Worm (Caenorhabditis elegans): ENCODE results near the gene egl-8.

egl-8 gene

ce11 chrV:45010-45409, 24.4 kb downstream of the egl-8 start, which contains the start of gene B0348.2:
Gene B0348.2, plus strand, starts transcription at chrV:45310.
- TF ChIP-seq nhr-19 (GFP tag; conservative IDR thresholded peaks at IDR 0.05), result no peak
- TF ChIP-seq efl-1 (optimal IDR thresholded peaks at IDR 0.05), result no peak
- TF ChIP-seq efl-1 (GFP tag; optimal IDR thresholded peaks at IDR 0.05 in 1 of 2), result peak in 1 of 2 experiments; percentile 31

ce11 chrV:47799-48198, 27.2 kb downstream of the egl-8 start:
- TF ChIP-seq lin-35 (GFP tag; optimal IDR thresholded peaks at IDR 0.05) (no peak), jun-1 (tag; optimal IDR thresholded peaks at IDR 0.05) (peak; percentile 62), tlp-1 (tag; optimal IDR thresholded peaks at IDR 0.05) (no peak), lsy-2 (tag; optimal IDR thresholded peaks at IDR 0.05) (peak in 1 of 2 experiments; percentile 9), lin-13 (GFP tag; optimal IDR thresholded peaks at IDR 0.05) (no peak), rnt-1 (tag; optimal IDR thresholded peaks at IDR 0.05) (no peak), elt-2 (tag; optimal IDR thresholded peaks at IDR 0.05) (peak; percentile 83), fkh-10 (GFP tag; optimal IDR thresholded peaks at IDR 0.05) (no peak), mdl-1 (tag; optimal IDR thresholded peaks at IDR 0.05) (no peak)

ce11 chrV:48622-49021, 28.0 kb downstream of the egl-8 start, which contains the start of gene B0348.1:
Gene B0348.1, plus strand, starts transcription at chrV:48922.
- TF ChIP-seq unc-30 (tag; optimal IDR thresholded peaks at IDR 0.05), result no peak
- no peak for TF ChIP-seq unc-130 (tag; optimal IDR thresholded peaks at IDR 0.05)
- TF ChIP-seq nhr-11 (tag; optimal IDR thresholded peaks at IDR 0.05), result no peak
- no peak for TF ChIP-seq ces-1 (GFP tag; optimal IDR thresholded peaks at IDR 0.05)
- TF ChIP-seq nhr-19 (GFP tag; conservative IDR thresholded peaks at IDR 0.05), result no peak
- no peak for TF ChIP-seq ama-1 (optimal IDR thresholded peaks at IDR 0.05)
- no peak for TF ChIP-seq egl-13 (tag; optimal IDR thresholded peaks at IDR 0.05)
- no peak for TF ChIP-seq rnt-1 (tag; optimal IDR thresholded peaks at IDR 0.05)
- TF ChIP-seq fkh-4 (tag; optimal IDR thresholded peaks at IDR 0.05; ENCODE audit: borderline replicate concordance), result no peak
- TF ChIP-seq xbp-1 (tag; optimal IDR thresholded peaks at IDR 0.05), result no peak
- TF ChIP-seq ceh-88 (GFP tag; IDR thresholded peaks at IDR 0.05), result no peak
- TF ChIP-seq grh-1 (GFP tag; IDR thresholded peaks at IDR 0.05), result no peak
- TF ChIP-seq vab-15 (tag; optimal IDR thresholded peaks at IDR 0.05), result no peak
- no peak for TF ChIP-seq ceh-90 (tag; optimal IDR thresholded peaks at IDR 0.05)
- no peak for TF ChIP-seq sup-37 (GFP tag; optimal IDR thresholded peaks at IDR 0.05)
- TF ChIP-seq fkh-8 (tag; optimal IDR thresholded peaks at IDR 0.05), result no peak

ce11 chrV:53286-53685, 32.7 kb downstream of the egl-8 start:
- TF ChIP-seq lin-13 (GFP tag; optimal IDR thresholded peaks at IDR 0.05) (no peak), sptf-1 (tag; optimal IDR thresholded peaks at IDR 0.05) (no peak), ceh-82 (tag; optimal IDR thresholded peaks at IDR 0.05) (peak in 1 of 3 experiments; percentile 7), unc-62 (GFP tag; optimal IDR thresholded peaks at IDR 0.05) (no peak), lsy-2 (tag; optimal IDR thresholded peaks at IDR 0.05) (peak; percentile 21 to 39), dpl-1 (GFP tag; optimal IDR thresholded peaks at IDR 0.05) (peak in 2 of 3 experiments; percentile 14 to 44), nhr-90 (tag; optimal IDR thresholded peaks at IDR 0.05; ENCODE audit: poor library complexity) (peak; percentile 60), C34B4.2 (tag; optimal IDR thresholded peaks at IDR 0.05) (no peak), pag-3 (tag; optimal IDR thresholded peaks at IDR 0.05; ENCODE audit: borderline replicate concordance, insufficient read depth) (no peak), mep-1 (tag; optimal IDR thresholded peaks at IDR 0.05) (peak; percentile 49), dsc-1 (tag; optimal IDR thresholded peaks at IDR 0.05) (peak; percentile 46), blmp-1 (tag; optimal IDR thresholded peaks at IDR 0.05) (peak; percentile 25), jun-1 (tag; optimal IDR thresholded peaks at IDR 0.05) (no peak), swsn-7 (tag; optimal IDR thresholded peaks at IDR 0.05) (peak; percentile 13), lin-39 (tag; optimal IDR thresholded peaks at IDR 0.05) (peak; percentile 14), nhr-47 (tag; optimal IDR thresholded peaks at IDR 0.05) (peak; percentile 61), tlp-1 (tag; optimal IDR thresholded peaks at IDR 0.05) (no peak), zip-4 (GFP tag; optimal IDR thresholded peaks at IDR 0.05) (peak; percentile 2), ets-5 (GFP tag; IDR thresholded peaks at IDR 0.05) (no peak), ces-1 (GFP tag; optimal IDR thresholded peaks at IDR 0.05) (no peak), C16A3.4 (tag; optimal IDR thresholded peaks at IDR 0.05) (peak; percentile 14), elt-3 (tag; optimal IDR thresholded peaks at IDR 0.05) (peak in 1 of 6 experiments; percentile 47), nhr-84 (tag; optimal IDR thresholded peaks at IDR 0.05) (no peak), unc-98 (GFP tag; IDR thresholded peaks at IDR 0.05) (no peak), tbx-2 (tag; optimal IDR thresholded peaks at IDR 0.05) (peak; percentile 10), xbp-1 (tag; optimal IDR thresholded peaks at IDR 0.05) (peak; percentile 6), nhr-19 (GFP tag; conservative IDR thresholded peaks at IDR 0.05) (peak; percentile 49), snu-23 (GFP tag; optimal IDR thresholded peaks at IDR 0.05) (peak; percentile 39), irx-1 (tag; optimal IDR thresholded peaks at IDR 0.05) (no peak)

All from whole organism, L1 larva.